Fruit fly (Drosophila melanogaster) whole organism, embryonic: ENCODE measurements around the gene soti.

Experiments
- CG1024 ChIP-seq: fragments of 200-800 bp; sonication (Bioruptor generic); IDR thresholded peaks from 2 replicates; pipeline ENCODE4 v1.3.6; 2022; ENCODE audit warnings: missing biosample characterization, missing genetic modification characterization
- CG10267 ChIP-seq: fragments of 200-800 bp; sonication (Bioruptor generic); optimal IDR thresholded peaks from 2 replicates; lab custom pipeline; 2018; ENCODE audit warnings: missing biosample characterization, mild to moderate bottlenecking, missing genetic modification characterization, moderate library complexity
- CG10274 ChIP-seq: fragments of 200-800 bp; sonication (Bioruptor generic); optimal IDR thresholded peaks from 3 replicates; lab custom pipeline; 2017; ENCODE audit warnings: missing biosample characterization, mild to moderate bottlenecking, missing genetic modification characterization
- CG10321 ChIP-seq: fragments of 200-800 bp; sonication (Bioruptor generic); IDR thresholded peaks from 2 replicates; pipeline ENCODE4 v1.3.6; 2022; ENCODE audit warnings: missing biosample characterization, missing genetic modification characterization
- CG10654 ChIP-seq: fragments of 200-800 bp; sonication (Bioruptor generic); optimal IDR thresholded peaks from 2 replicates; lab custom pipeline; 2016; ENCODE audit warnings: missing biosample characterization, missing genetic modification characterization
- CG11398 ChIP-seq: fragments of 200-800 bp; sonication (Bioruptor generic); optimal IDR thresholded peaks from 2 replicates; lab custom pipeline; 2016; ENCODE audit warnings: missing biosample characterization, missing genetic modification characterization
- CG11696 ChIP-seq: fragments of 200-800 bp; sonication (Bioruptor generic); IDR thresholded peaks from 2 replicates; pipeline ENCODE4 v1.3.6; 2022; ENCODE audit warnings: missing biosample characterization, missing genetic modification characterization
- CG12236 ChIP-seq: fragments of 200-800 bp; sonication (Bioruptor generic); optimal IDR thresholded peaks from 2 replicates; lab custom pipeline; 2016; ENCODE audit warnings: missing biosample characterization, missing genetic modification characterization
- CG12744 ChIP-seq: fragments of 200-800 bp; sonication (Bioruptor generic); optimal IDR thresholded peaks from 2 replicates; lab custom pipeline; 2016; ENCODE audit warnings: missing biosample characterization, missing genetic modification characterization
- CG13296 ChIP-seq: fragments of 200-800 bp; sonication (Bioruptor generic); optimal IDR thresholded peaks from 3 replicates; lab custom pipeline; 2018; ENCODE audit warnings: missing biosample characterization, mild to moderate bottlenecking, missing genetic modification characterization
- CG13424 ChIP-seq: fragments of 200-800 bp; sonication (Bioruptor generic); optimal IDR thresholded peaks from 2 replicates; lab custom pipeline; 2019; ENCODE audit warnings: missing biosample characterization, mild to moderate bottlenecking, missing genetic modification characterization, moderate library complexity
- CG13624 ChIP-seq: fragments of 200-800 bp; sonication (Bioruptor generic); optimal IDR thresholded peaks from 2 replicates; lab custom pipeline; 2016; ENCODE audit warnings: missing biosample characterization, missing genetic modification characterization
- CG13894 ChIP-seq: fragments of 200-800 bp; sonication (Bioruptor generic); optimal IDR thresholded peaks from 3 replicates; lab custom pipeline; 2018; ENCODE audit warnings: missing biosample characterization, mild to moderate bottlenecking, missing genetic modification characterization, moderate library complexity
- CG14441 ChIP-seq: fragments of 200-800 bp; sonication (Bioruptor generic); IDR thresholded peaks from 2 replicates; pipeline ENCODE4 v1.3.6; 2022; ENCODE audit warnings: missing biosample characterization, missing genetic modification characterization
- CG14710 ChIP-seq: fragments of 200-800 bp; sonication (Bioruptor generic); optimal IDR thresholded peaks from 3 replicates; lab custom pipeline; 2019; ENCODE audit warnings: missing biosample characterization, mild to moderate bottlenecking, missing genetic modification characterization, moderate library complexity
- CG18011 ChIP-seq: fragments of 200-800 bp; sonication (Bioruptor generic); optimal IDR thresholded peaks from 2 replicates; lab custom pipeline; 2017; ENCODE audit warnings: missing biosample characterization, missing genetic modification characterization, mild to moderate bottlenecking, moderate library complexity, missing genotype
- CG3407 ChIP-seq: fragments of 200-800 bp; sonication (Bioruptor generic); optimal IDR thresholded peaks from 2 replicates; lab custom pipeline; 2018; ENCODE audit warnings: missing biosample characterization, mild to moderate bottlenecking, missing genetic modification characterization
- CG7556 ChIP-seq: fragments of 200-800 bp; sonication (Bioruptor generic); optimal IDR thresholded peaks from 2 replicates; lab custom pipeline; 2017; ENCODE audit warnings: missing biosample characterization, mild to moderate bottlenecking, missing genetic modification characterization
- CG7928 ChIP-seq: fragments of 200-800 bp; sonication (Bioruptor generic); optimal IDR thresholded peaks from 2 replicates; lab custom pipeline; 2017; ENCODE audit warnings: missing biosample characterization, mild to moderate bottlenecking, missing genetic modification characterization
- CG7987 ChIP-seq: fragments of 200-800 bp; sonication (Bioruptor generic); optimal IDR thresholded peaks from 2 replicates; lab custom pipeline; 2018; ENCODE audit warnings: missing biosample characterization, mild to moderate bottlenecking, missing genetic modification characterization, moderate library complexity
- Dip2 ChIP-seq: fragments of 200-800 bp; sonication (Bioruptor generic); IDR thresholded peaks from 2 replicates; pipeline ENCODE4 v1.3.6; 2022; ENCODE audit warnings: missing biosample characterization, missing genetic modification characterization
- Dp ChIP-seq: fragments of 200-800 bp; sonication (Bioruptor generic); optimal IDR thresholded peaks from 2 replicates; lab custom pipeline; 2018; ENCODE audit warnings: missing biosample characterization, mild to moderate bottlenecking, missing genetic modification characterization, moderate library complexity
- Fer1 ChIP-seq: fragments of 200-800 bp; sonication (Bioruptor generic); optimal IDR thresholded peaks from 2 replicates; lab custom pipeline; 2017; ENCODE audit warnings: missing biosample characterization, mild to moderate bottlenecking, missing genetic modification characterization
- HmgD ChIP-seq: fragments of 200-800 bp; sonication (Bioruptor generic); optimal IDR thresholded peaks from 3 replicates; lab custom pipeline; 2016; ENCODE audit warnings: missing biosample characterization, missing genetic modification characterization
- Hr78 ChIP-seq, 2 experiments: fragments of 200-800 bp in 1 of 2; fragments of >200 bp in 1 of 2; sonication (Bioruptor generic) in 1 of 2; optimal IDR thresholded peaks; 2 replicates each; lab custom pipeline; 2017 to 2019; ENCODE audit warnings: missing biosample characterization in 2 of 2, missing genetic modification characterization in 2 of 2, mild to moderate bottlenecking in 1 of 2, moderate library complexity in 1 of 2
- Med ChIP-seq: fragments of 200-800 bp; sonication (Bioruptor generic); peaks from one replicate; lab custom pipeline; 2016; ENCODE audit warnings: missing biosample characterization, missing genetic modification characterization, mild to moderate bottlenecking, inconsistent platforms, moderate library complexity
- Meics ChIP-seq: fragments of 200-800 bp; sonication (Bioruptor generic); optimal IDR thresholded peaks from 2 replicates; lab custom pipeline; 2017; ENCODE audit warnings: missing biosample characterization, mild to moderate bottlenecking, missing genetic modification characterization
- NC2α ChIP-seq: fragments of 200-800 bp; sonication (Bioruptor generic); optimal IDR thresholded peaks from 2 replicates; lab custom pipeline; 2016; ENCODE audit warnings: missing biosample characterization, missing genetic modification characterization
- Oaz ChIP-seq: fragments of 200-800 bp; sonication (Bioruptor generic); IDR thresholded peaks from 2 replicates; pipeline ENCODE4 v1.3.6; 2022; ENCODE audit warnings: missing biosample characterization, missing genetic modification characterization
- Oli ChIP-seq: fragments of 200-800 bp; sonication (Bioruptor generic); optimal IDR thresholded peaks from 2 replicates; lab custom pipeline; 2018; ENCODE audit warnings: missing biosample characterization, mild to moderate bottlenecking, missing genetic modification characterization, moderate library complexity
- Opbp ChIP-seq: fragments of 200-800 bp; sonication (Bioruptor generic); IDR thresholded peaks from 3 replicates; pipeline ENCODE4 v1.3.6; 2022; ENCODE audit warnings: missing biosample characterization, missing genetic modification characterization; ENCODE audit not compliant: partially characterized antibody
- Sry-δ ChIP-seq: fragments of 200-800 bp; sonication (Bioruptor generic); optimal IDR thresholded peaks from 2 replicates; lab custom pipeline; 2016; ENCODE audit warnings: missing biosample characterization, missing genetic modification characterization
- Taf1 ChIP-seq: fragments of 200-800 bp; sonication (Bioruptor generic); IDR thresholded peaks from 2 replicates; pipeline ENCODE4 v1.3.6; 2022; ENCODE audit warnings: missing biosample characterization, missing genetic modification characterization
- ab ChIP-seq: fragments of 200-800 bp; sonication (Bioruptor generic); optimal IDR thresholded peaks from 2 replicates; lab custom pipeline; 2016; ENCODE audit warnings: missing biosample characterization, missing genetic modification characterization
- abd-A ChIP-seq: fragments of 200-800 bp; sonication (Bioruptor generic); optimal IDR thresholded peaks from 3 replicates; lab custom pipeline; 2019; ENCODE audit warnings: missing biosample characterization, mild to moderate bottlenecking, missing genetic modification characterization, moderate library complexity
- ac ChIP-seq: fragments of 200-800 bp; sonication (Bioruptor generic); optimal IDR thresholded peaks from 3 replicates; lab custom pipeline; 2017; ENCODE audit warnings: missing biosample characterization, mild to moderate bottlenecking, missing genetic modification characterization
- al ChIP-seq: fragments of 200-800 bp; sonication (Bioruptor generic); IDR thresholded peaks from 2 replicates; pipeline ENCODE4 v1.3.6; 2022; ENCODE audit warnings: missing biosample characterization, missing genetic modification characterization
- ap ChIP-seq: fragments of 200-800 bp; sonication (Bioruptor generic); IDR thresholded peaks from 2 replicates; pipeline ENCODE4 v1.3.6; 2022; ENCODE audit warnings: missing biosample characterization, missing genetic modification characterization
- bsh ChIP-seq, 2 experiments: fragments of 200-800 bp; sonication (Bioruptor generic); optimal IDR thresholded peaks; 2 replicates each; lab custom pipeline; 2017 to 2018; ENCODE audit warnings: mild to moderate bottlenecking in 2 of 2, missing biosample characterization in 2 of 2, missing genetic modification characterization in 2 of 2, moderate library complexity in 1 of 2
- dpn ChIP-seq, 2 experiments: fragments of 200-800 bp; sonication (Bioruptor generic); optimal IDR thresholded peaks; 3 replicates each; lab custom pipeline; 2016; ENCODE audit warnings: missing biosample characterization in 2 of 2, missing genetic modification characterization in 2 of 2
- en ChIP-seq: fragments of 200-800 bp; sonication (Bioruptor generic); optimal IDR thresholded peaks from 2 replicates; lab custom pipeline; 2016; ENCODE audit warnings: missing biosample characterization, missing genetic modification characterization
- ewg ChIP-seq: fragments of 200-800 bp; sonication (Bioruptor generic); optimal IDR thresholded peaks from 3 replicates; lab custom pipeline; 2017; ENCODE audit warnings: mild to moderate bottlenecking, missing biosample characterization, missing genetic modification reagents, missing genetic modification characterization
- eyg ChIP-seq: fragments of 200-800 bp; sonication (Bioruptor generic); optimal IDR thresholded peaks from 3 replicates; lab custom pipeline; 2016; ENCODE audit warnings: missing biosample characterization, missing genetic modification characterization
- gfzf ChIP-seq: fragments of 200-800 bp; sonication (Bioruptor generic); optimal IDR thresholded peaks from 2 replicates; lab custom pipeline; 2016; ENCODE audit warnings: missing biosample characterization, mild to moderate bottlenecking, missing genetic modification characterization, moderate library complexity
- hbn ChIP-seq: fragments of 200-800 bp; sonication (Bioruptor generic); IDR thresholded peaks from 2 replicates; pipeline ENCODE4 v1.3.6; 2022; ENCODE audit warnings: missing biosample characterization, missing genetic modification characterization; ENCODE audit not compliant: partially characterized antibody
- lbe ChIP-seq: fragments of 200-800 bp; sonication (Bioruptor generic); optimal IDR thresholded peaks from 2 replicates; lab custom pipeline; 2016; ENCODE audit warnings: missing biosample characterization, mild to moderate bottlenecking, missing genetic modification characterization
- luna ChIP-seq: fragments of 200-800 bp; sonication (Bioruptor generic); optimal IDR thresholded peaks from 2 replicates; lab custom pipeline; 2016; ENCODE audit warnings: missing biosample characterization, missing genetic modification characterization
- nerfin-1 ChIP-seq: fragments of 200-800 bp; sonication (Bioruptor generic); optimal IDR thresholded peaks from 3 replicates; lab custom pipeline; 2019; ENCODE audit warnings: missing biosample characterization, mild to moderate bottlenecking, missing genetic modification characterization, moderate library complexity
- onecut ChIP-seq: fragments of 200-800 bp; sonication (Bioruptor generic); IDR thresholded peaks from 2 replicates; pipeline ENCODE4 v1.3.6; 2022; ENCODE audit warnings: missing biosample characterization, missing genetic modification characterization
- sqz ChIP-seq: fragments of 200-800 bp; sonication (Bioruptor generic); optimal IDR thresholded peaks from 3 replicates; lab custom pipeline; 2018; ENCODE audit warnings: missing biosample characterization, mild to moderate bottlenecking, missing genetic modification characterization
- wor ChIP-seq: fragments of 200-800 bp; sonication (Bioruptor generic); IDR thresholded peaks from 2 replicates; pipeline ENCODE4 v1.3.6; 2022; ENCODE audit warnings: missing biosample characterization, missing genetic modification characterization

The soti gene

DNA sequence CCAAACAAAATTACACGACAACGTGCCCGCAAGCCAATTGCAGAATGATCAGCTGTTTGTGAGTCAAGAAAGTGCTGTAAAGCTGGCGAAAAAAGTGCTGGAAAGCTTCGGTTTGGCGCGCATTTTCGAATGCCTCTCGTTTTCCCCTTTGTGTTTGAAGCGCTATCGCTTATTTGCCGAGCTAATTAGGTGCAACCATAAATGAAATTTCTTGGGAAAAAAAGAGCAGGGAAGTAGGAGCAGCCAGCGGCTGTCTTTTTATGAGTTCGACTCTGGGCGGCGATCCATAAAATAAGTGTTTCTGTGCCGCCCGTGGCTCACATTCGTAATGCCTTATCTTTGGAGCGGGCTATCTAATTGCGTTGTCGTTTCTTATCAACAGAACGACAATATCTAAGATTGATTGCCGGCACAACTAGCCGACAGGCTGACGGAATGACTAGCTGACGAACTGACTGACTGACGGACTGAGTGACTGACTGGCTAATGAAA lies 19.7 kb downstream of the soti start, which contains the start of gene Dnaaf5 (continued):
- TF ChIP-seq CG1024 (GFP tag; lab: Robert Waterston, UW) = no peak
- TF ChIP-seq CG7556 = no peak
- peak; percentile 77 for TF ChIP-seq lbe (GFP tag; lab: Kevin White, UChicago)
- TF ChIP-seq bsh (GFP tag; optimal IDR thresholded peaks at IDR 0.05; lab: Kevin White, UChicago) = no peak
- no peak for TF ChIP-seq onecut
- TF ChIP-seq CG10321 (GFP tag; lab: Robert Waterston, UW) = no peak
- no peak for TF ChIP-seq ab (GFP tag; lab: Kevin White, UChicago)
- TF ChIP-seq luna (GFP tag; lab: Kevin White, UChicago) = peak; percentile 12
- no peak for TF ChIP-seq CG14710
- TF ChIP-seq CG13296 = no peak
- peak; percentile 27 for TF ChIP-seq eyg (GFP tag; lab: Kevin White, UChicago)
- TF ChIP-seq CG10274 (GFP tag; lab: Kevin White, UChicago) = no peak
- TF ChIP-seq CG11398 (GFP tag; lab: Kevin White, UChicago) = peak; percentile 20
- TF ChIP-seq Oaz (GFP tag; lab: Robert Waterston, UW) = no peak
- no peak for TF ChIP-seq Oli (tag; lab: Kevin White, UChicago)
- TF ChIP-seq en (GFP tag; lab: Kevin White, UChicago) = no peak
- TF ChIP-seq nerfin-1 (tag; lab: Kevin White, UChicago) = no peak
- peak; percentile 41 for TF ChIP-seq Fer1 (GFP tag; lab: Kevin White, UChicago)
- no peak for TF ChIP-seq abd-A (tag; lab: Kevin White, UChicago)
- TF ChIP-seq CG10654 (GFP tag; lab: Kevin White, UChicago) = no peak
- no peak for TF ChIP-seq CG18011 (GFP tag; lab: Kevin White, UChicago)
- no peak for TF ChIP-seq al (GFP tag; lab: Robert Waterston, UW)
- TF ChIP-seq CG13624 (GFP tag; lab: Kevin White, UChicago) = peak; percentile 13
- no peak for TF ChIP-seq Opbp
- TF ChIP-seq NC2α (GFP tag; lab: Kevin White, UChicago) = no peak
- no peak for TF ChIP-seq Dip2 (GFP tag; lab: Robert Waterston, UW)
- peak; percentile 16 for TF ChIP-seq Sry-δ (GFP tag; lab: Kevin White, UChicago)
- TF ChIP-seq CG12744 (GFP tag; lab: Kevin White, UChicago) = peak; percentile 1
- TF ChIP-seq Dp = peak; percentile 83
- TF ChIP-seq Hr78 (GFP tag; optimal IDR thresholded peaks at IDR 0.05; lab: Kevin White, UChicago) = peak in 1 of 2 experiments; percentile 42
- no peak for TF ChIP-seq Meics (GFP tag; lab: Kevin White, UChicago)
- TF ChIP-seq gfzf (GFP tag; lab: Kevin White, UChicago) = no peak
- no peak for TF ChIP-seq CG12236 (GFP tag; lab: Kevin White, UChicago)
- 0 out of 2 replicates have a peak, but pooled peaks have one; percentile 10 for TF ChIP-seq CG11696 (GFP tag; lab: Robert Waterston, UW)
- peak; percentile 83 for TF ChIP-seq Med (GFP tag; lab: Kevin White, UChicago)
- peak; percentile 20 for TF ChIP-seq CG13894 (tag; lab: Kevin White, UChicago)
- TF ChIP-seq wor (GFP tag; lab: Robert Waterston, UW) = no peak
- no peak for TF ChIP-seq ewg
- no peak for TF ChIP-seq CG7987 (GFP tag; lab: Kevin White, UChicago)
- TF ChIP-seq CG14441 = no peak; the same call in 1 of the 2 replicates
- TF ChIP-seq CG7928 (GFP tag; lab: Kevin White, UChicago) = no peak
- peak in 1 of 2 experiments; percentile 25 for TF ChIP-seq dpn (GFP tag; optimal IDR thresholded peaks at IDR 0.05; lab: Kevin White, UChicago)
- no peak for TF ChIP-seq Taf1 (GFP tag; lab: Robert Waterston, UW)
- peak; percentile 63 for TF ChIP-seq CG10267 (tag; lab: Kevin White, UChicago)
- no peak for TF ChIP-seq ap (GFP tag; lab: Robert Waterston, UW)
- TF ChIP-seq sqz (GFP tag; lab: Kevin White, UChicago) = peak; percentile 34
- TF ChIP-seq ac (GFP tag; lab: Kevin White, UChicago) = no peak
- no peak for TF ChIP-seq HmgD (GFP tag; lab: Kevin White, UChicago)
- no peak for TF ChIP-seq CG3407 (GFP tag; lab: Kevin White, UChicago)
- no peak for TF ChIP-seq CG13424
- no peak for TF ChIP-seq hbn (GFP tag; lab: Robert Waterston, UW)
